Worm (Caenorhabditis elegans): ENCODE measurements around the gene C33A12.4.

Gene C33A12.4

DNA sequence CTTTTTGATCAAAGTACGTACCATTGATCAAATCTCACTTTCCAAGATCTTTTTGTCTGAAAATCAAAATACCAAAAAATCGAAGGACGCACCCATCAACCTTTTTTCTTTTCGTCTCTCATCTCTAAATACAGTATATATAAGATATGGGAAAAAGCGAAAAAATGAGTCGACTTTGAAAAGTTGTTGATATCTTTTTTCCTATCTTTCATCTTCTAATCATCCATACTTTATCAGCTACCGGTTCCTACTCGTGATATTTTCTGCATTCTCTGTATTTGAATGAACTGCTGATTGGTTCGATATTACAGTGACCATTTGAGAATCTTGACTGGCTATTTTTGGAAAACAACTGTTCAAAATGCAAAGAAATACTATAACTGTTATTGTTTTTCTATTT is 6.5 kb upstream of the C33A12.4 start, which contains the start of gene C33A12.19 (continued):
- TF ChIP-seq lin-13 (GFP tag; optimal IDR thresholded peaks at IDR 0.05): no peak
- peak; percentile 40 for TF ChIP-seq nhr-21 (tag; optimal IDR thresholded peaks at IDR 0.05)
- no peak for TF ChIP-seq alr-1 (tag; optimal IDR thresholded peaks at IDR 0.05)
- TF ChIP-seq nhr-237 (tag; optimal IDR thresholded peaks at IDR 0.05): no peak
- no peak for TF ChIP-seq C34F6.9 (tag; optimal IDR thresholded peaks at IDR 0.05)
- TF ChIP-seq sem-4 (tag; optimal IDR thresholded peaks at IDR 0.05): no peak
- TF ChIP-seq sma-9 (GFP tag; optimal IDR thresholded peaks at IDR 0.05): peak; percentile 66
- no peak for TF ChIP-seq sma-9 (tag; optimal IDR thresholded peaks at IDR 0.05)
- no peak for TF ChIP-seq nhr-10 (tag; optimal IDR thresholded peaks at IDR 0.05)
- peak; percentile 28 for TF ChIP-seq nhr-25 (tag; optimal IDR thresholded peaks at IDR 0.05)

DNA sequence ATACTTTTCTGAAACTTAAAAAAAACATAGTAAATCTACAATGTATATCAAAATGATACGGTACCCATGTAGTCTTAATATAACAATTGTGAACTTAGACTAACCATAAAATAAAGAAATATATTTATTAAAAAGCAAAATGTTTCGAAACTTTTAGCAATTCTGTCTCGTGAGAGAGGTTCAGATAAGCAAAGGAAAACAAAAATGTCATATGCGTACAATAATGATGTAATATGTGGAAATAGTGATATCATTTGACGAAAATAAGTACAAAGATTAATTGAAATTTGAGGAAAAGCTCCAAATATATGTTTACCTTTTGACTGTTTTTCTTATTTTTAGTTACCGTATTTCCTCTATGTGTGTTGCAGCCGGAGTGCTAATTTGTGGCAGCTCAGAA is 3.8 kb upstream of the C33A12.4 start:
- TF ChIP-seq sma-3 (GFP tag; optimal IDR thresholded peaks at IDR 0.05) (no peak), nhr-129 (tag; optimal IDR thresholded peaks at IDR 0.05) (peak; percentile 91), nhr-25 (tag; optimal IDR thresholded peaks at IDR 0.05) (peak; percentile 0)

DNA sequence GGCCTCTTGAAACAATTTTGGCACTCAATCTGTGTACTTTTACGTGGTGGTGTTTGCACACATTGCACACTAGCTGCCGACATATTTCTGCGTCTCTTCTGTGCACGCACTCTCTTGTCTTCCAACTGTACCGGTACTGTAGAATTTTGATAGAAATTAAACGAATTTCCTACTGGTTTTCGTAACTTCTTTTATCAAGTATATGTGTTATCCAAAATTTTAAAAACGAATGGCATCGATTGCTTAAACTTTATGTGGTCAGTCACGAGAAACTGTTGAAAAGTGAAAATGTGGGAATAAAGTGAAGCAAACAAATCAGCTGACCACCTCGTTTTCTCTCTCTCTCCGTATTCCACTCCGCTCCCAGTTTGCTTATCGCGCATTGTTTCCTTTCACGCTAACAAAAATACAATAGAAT is 3.0 kb upstream of the C33A12.4 start:
- peak; percentile 72 for TF ChIP-seq ama-1 (optimal IDR thresholded peaks at IDR 0.05)
- no peak for TF ChIP-seq R02D3.7 (tag; optimal IDR thresholded peaks at IDR 0.05)
- TF ChIP-seq mab-5 (tag; optimal IDR thresholded peaks at IDR 0.05): no peak
- no peak for TF ChIP-seq skn-1 (tag; optimal IDR thresholded peaks at IDR 0.05)
- peak; percentile 14 to 40 for TF ChIP-seq lsy-2 (tag; optimal IDR thresholded peaks at IDR 0.05)
- TF ChIP-seq C34F6.9 (tag; optimal IDR thresholded peaks at IDR 0.05): peak; percentile 32
- TF ChIP-seq sma-9 (GFP tag; optimal IDR thresholded peaks at IDR 0.05): peak; percentile 15
- TF ChIP-seq sma-9 (tag; optimal IDR thresholded peaks at IDR 0.05): no peak
- TF ChIP-seq fos-1 (tag; optimal IDR thresholded peaks at IDR 0.05): peak; percentile 41
- no peak for TF ChIP-seq elt-1 (tag; optimal IDR thresholded peaks at IDR 0.05)
- peak; percentile 57 for TF ChIP-seq crh-2 (tag; optimal IDR thresholded peaks at IDR 0.05)
- peak; percentile 67 for TF ChIP-seq snpc-4 (tag; optimal IDR thresholded peaks at IDR 0.05)
- peak; percentile 35 for TF ChIP-seq F13H6.1 (tag; optimal IDR thresholded peaks at IDR 0.05)
- no peak for TF ChIP-seq zag-1 (tag; optimal IDR thresholded peaks at IDR 0.05)
- TF ChIP-seq nhr-12 (tag; optimal IDR thresholded peaks at IDR 0.05): no peak
- TF ChIP-seq unc-55 (GFP tag; optimal IDR thresholded peaks at IDR 0.05): peak; percentile 44
- TF ChIP-seq nhr-6 (tag; optimal IDR thresholded peaks at IDR 0.05): no peak
- TF ChIP-seq nhr-10 (tag; optimal IDR thresholded peaks at IDR 0.05): no peak
- peak; percentile 58 for TF ChIP-seq nhr-25 (tag; optimal IDR thresholded peaks at IDR 0.05)
- no peak for TF ChIP-seq lin-11 (tag; optimal IDR thresholded peaks at IDR 0.05)
- TF ChIP-seq nhr-21 (tag; optimal IDR thresholded peaks at IDR 0.05): peak; percentile 56
- peak; percentile 11 for TF ChIP-seq lin-13 (GFP tag; optimal IDR thresholded peaks at IDR 0.05)
- peak; percentile 94 for TF ChIP-seq blmp-1 (tag; optimal IDR thresholded peaks at IDR 0.05; ENCODE audit: insufficient read depth)
- TF ChIP-seq nhr-23 (tag; optimal IDR thresholded peaks at IDR 0.05): no peak
- TF ChIP-seq gmeb-1 (tag; optimal IDR thresholded peaks at IDR 0.05): peak; percentile 28
- no peak for TF ChIP-seq ceh-82 (tag; optimal IDR thresholded peaks at IDR 0.05)
- no peak for TF ChIP-seq unc-39 (tag; optimal IDR thresholded peaks at IDR 0.05)
- peak; percentile 73 for TF ChIP-seq nhr-129 (tag; optimal IDR thresholded peaks at IDR 0.05)
- no peak for TF ChIP-seq unc-62 (GFP tag; optimal IDR thresholded peaks at IDR 0.05)
- no peak for TF ChIP-seq elt-3 (tag; optimal IDR thresholded peaks at IDR 0.05)
- TF ChIP-seq ztf-1 (GFP tag; conservative IDR thresholded peaks at IDR 0.05): no peak
- TF ChIP-seq sma-3 (GFP tag; optimal IDR thresholded peaks at IDR 0.05): peak; percentile 61
- TF ChIP-seq Y55F3AM.14 (GFP tag; optimal IDR thresholded peaks at IDR 0.05): no peak

ce11 chrIV:9512836-9513235 is 2.5 kb upstream of the C33A12.4 start, which contains the start of gene C33A12.3:
TSS of gene C33A12.3 (minus strand) at chrIV:9513002.
- no peak for TF ChIP-seq nhr-11 (tag; optimal IDR thresholded peaks at IDR 0.05)
- TF ChIP-seq nhr-129 (tag; optimal IDR thresholded peaks at IDR 0.05): peak; percentile 13

- TF ChIP-seq nhr-11 (tag; optimal IDR thresholded peaks at IDR 0.05): no peak
- TF ChIP-seq mab-5 (tag; optimal IDR thresholded peaks at IDR 0.05): no peak
- TF ChIP-seq sma-9 (GFP tag; optimal IDR thresholded peaks at IDR 0.05): peak; percentile 18
- no peak for TF ChIP-seq sma-9 (tag; optimal IDR thresholded peaks at IDR 0.05)
Measured at ce11 chrIV:9511640-9512039, 1.3 kb upstream of the C33A12.4 start.
